Fruit fly (Drosophila melanogaster): ENCODE results near the gene Mayo.

The Mayo gene

dm6 chr3R:31134056-31134455, 25.1 kb upstream of the Mayo start, which contains the start of gene Gycbeta100B (continued):
- TF ChIP-seq grau (tag; optimal IDR thresholded peaks at IDR 0.05) (peak; percentile 21), HHEX (GFP tag; optimal IDR thresholded peaks at IDR 0.05) (peak; percentile 47), CG15479 (GFP tag; optimal IDR thresholded peaks at IDR 0.05) (no peak), exex (tag; optimal IDR thresholded peaks at IDR 0.05) (no peak), Nf-YC (tag; optimal IDR thresholded peaks at IDR 0.05) (peak; percentile 19), CTCF (GFP tag; optimal IDR thresholded peaks at IDR 0.05) (peak; percentile 92), amos (GFP tag; IDR thresholded peaks at IDR 0.05; ENCODE audit: partially characterized antibody) (no peak), ham (GFP tag; IDR thresholded peaks at IDR 0.05) (no peak), onecut (GFP tag; IDR thresholded peaks at IDR 0.05) (peak; percentile 64), stc (GFP tag; IDR thresholded peaks at IDR 0.05) (no peak), br (optimal IDR thresholded peaks at IDR 0.05) (no peak), CG3995 (GFP tag; optimal IDR thresholded peaks at IDR 0.05) (no peak), fd64A (GFP tag; optimal IDR thresholded peaks at IDR 0.05) (peak; percentile 13), gce (GFP tag; IDR thresholded peaks at IDR 0.05) (peak; percentile 69; the same call in 2 of the 3 replicates), Tbp (GFP tag; optimal IDR thresholded peaks at IDR 0.05) (no peak), H15 (GFP tag; IDR thresholded peaks at IDR 0.05) (peak; percentile 11; the same call in 1 of the 3 replicates), zfh1 (GFP tag; IDR thresholded peaks at IDR 0.05) (no peak), toy (GFP tag; IDR thresholded peaks at IDR 0.05) (no peak), gfzf (GFP tag; optimal IDR thresholded peaks at IDR 0.05) (no peak), Hr78 (GFP tag; optimal IDR thresholded peaks at IDR 0.05) (no peak), HLHmδ (GFP tag; optimal IDR thresholded peaks at IDR 0.05) (no peak), tgo (GFP tag; IDR thresholded peaks at IDR 0.05) (no peak), Meics (GFP tag; optimal IDR thresholded peaks at IDR 0.05) (peak; percentile 73), Nf-YB (GFP tag; optimal IDR thresholded peaks at IDR 0.05) (no peak), schlank (tag; optimal IDR thresholded peaks at IDR 0.05) (no peak), CG4617 (GFP tag; optimal IDR thresholded peaks at IDR 0.05; ENCODE audit: borderline replicate concordance) (no peak), otp (GFP tag; IDR thresholded peaks at IDR 0.05) (no peak), lov (optimal IDR thresholded peaks at IDR 0.05) (no peak), lov (GFP tag; IDR thresholded peaks at IDR 0.05) (no peak), Dfd (GFP tag; optimal IDR thresholded peaks at IDR 0.05) (no peak), Atf-2 (GFP tag; optimal IDR thresholded peaks at IDR 0.05) (no peak), Sry-δ (GFP tag; optimal IDR thresholded peaks at IDR 0.05) (no peak), maf-S (GFP tag; optimal IDR thresholded peaks at IDR 0.05) (no peak), CG15601 (tag; optimal IDR thresholded peaks at IDR 0.05) (peak; percentile 1), NFAT (GFP tag; IDR thresholded peaks at IDR 0.05) (0 out of 2 replicates have a peak, but pooled peaks have one; percentile 5), B-H2 (GFP tag; optimal IDR thresholded peaks at IDR 0.05) (peak; percentile 56), ato (GFP tag; IDR thresholded peaks at IDR 0.05; ENCODE audit: partially characterized antibody) (no peak), aop (GFP tag; IDR thresholded peaks at IDR 0.05) (no peak), D19A (tag; optimal IDR thresholded peaks at IDR 0.05) (no peak), CG2202 (tag; optimal IDR thresholded peaks at IDR 0.05) (no peak), bigmax (GFP tag; optimal IDR thresholded peaks at IDR 0.05) (no peak), CG12391 (tag; optimal IDR thresholded peaks at IDR 0.05) (no peak), CG6813 (GFP tag; optimal IDR thresholded peaks at IDR 0.05) (peak; percentile 46), Neu2 (GFP tag; optimal IDR thresholded peaks at IDR 0.05; ENCODE audit: borderline replicate concordance) (no peak), CG17612 (GFP tag; IDR thresholded peaks at IDR 0.05) (no peak), dimm (GFP tag; IDR thresholded peaks at IDR 0.05) (no peak), CG30403 (GFP tag; optimal IDR thresholded peaks at IDR 0.05) (no peak), pzg (GFP tag; optimal IDR thresholded peaks at IDR 0.05) (no peak), lola (GFP tag; optimal IDR thresholded peaks at IDR 0.05) (no peak), CG16779 (GFP tag; IDR thresholded peaks at IDR 0.05) (no peak), Sox100B (GFP tag; optimal IDR thresholded peaks at IDR 0.05) (peak; percentile 45), zen2 (GFP tag; IDR thresholded peaks at IDR 0.05; ENCODE audit: partially characterized antibody) (no peak)

Measured in whole organism, embryonic.